Worm (Caenorhabditis elegans) whole organism, L4 larva: ENCODE measurements around the gene C05E4.12.

ENCODE experiments used
- fos-1 ChIP-seq: fragments of 150-350 bp; optimal IDR thresholded peaks from 2 replicates; lab custom pipeline; 2014; ENCODE audit warnings: missing biosample characterization, missing genetic modification characterization
- lin-1 ChIP-seq: fragments of 200-800 bp; sonication (Bioruptor generic); IDR thresholded peaks from 2 replicates; pipeline ENCODE4 v1.3.6; 2022; ENCODE audit warnings: missing genetic modification reagents, missing genetic modification characterization, missing compliant biosample characterization

DNA sequence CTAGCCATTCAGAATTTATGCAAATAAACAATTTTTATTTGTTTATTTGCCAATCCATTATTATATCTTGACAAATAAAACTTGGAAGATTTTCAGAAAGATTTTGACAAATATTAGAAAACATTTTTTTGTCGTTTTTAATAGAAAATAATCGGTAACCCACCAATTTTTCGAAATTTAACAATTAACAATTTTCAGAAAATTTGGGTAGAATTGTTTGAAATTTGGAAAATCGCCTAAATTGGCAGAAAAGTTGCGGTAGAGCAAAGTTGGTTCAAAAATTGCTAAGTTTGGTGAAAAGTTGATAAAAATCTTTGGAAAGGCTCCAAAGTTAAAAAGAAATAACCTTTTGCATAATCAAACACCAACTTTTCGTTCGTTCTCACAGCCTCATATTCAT, 46.5 kb upstream of the C05E4.12 start:
- no peak for TF ChIP-seq fos-1
- TF ChIP-seq lin-1 (GFP tag; lab: Robert Waterston, UW), result no peak
